Fruit fly (Drosophila melanogaster) whole organism, embryonic: Measurements from ENCODE around the gene hkb.

Experiments used
- Atf3 ChIP-seq: fragments of 200-800 bp; sonication (Bioruptor generic); optimal IDR thresholded peaks from 3 replicates; lab custom pipeline; 2016; ENCODE audit warnings: missing biosample characterization, missing genetic modification characterization
- CG10209 ChIP-seq: fragments of 200-800 bp; sonication (Bioruptor generic); optimal IDR thresholded peaks from 3 replicates; lab custom pipeline; 2017; ENCODE audit warnings: missing biosample characterization, mild to moderate bottlenecking, missing genetic modification characterization, missing genetic modification reagents
- CG12219 ChIP-seq: fragments of 200-800 bp; sonication (Bioruptor generic); optimal IDR thresholded peaks from 3 replicates; lab custom pipeline; 2018; ENCODE audit warnings: missing biosample characterization, mild to moderate bottlenecking, missing genetic modification characterization
- CG12659 ChIP-seq: fragments of 200-800 bp; sonication (Bioruptor generic); optimal IDR thresholded peaks from 3 replicates; lab custom pipeline; 2017; ENCODE audit warnings: mild to moderate bottlenecking, missing biosample characterization, missing genetic modification reagents, missing genetic modification characterization
- CG12769 ChIP-seq: fragments of 200-800 bp; sonication (Bioruptor generic); optimal IDR thresholded peaks from 2 replicates; lab custom pipeline; 2019; ENCODE audit warnings: missing biosample characterization, mild to moderate bottlenecking, missing genetic modification characterization, moderate library complexity
- CG12942 ChIP-seq: fragments of 200-800 bp; sonication (Bioruptor generic); optimal IDR thresholded peaks from 3 replicates; lab custom pipeline; 2016; ENCODE audit warnings: missing biosample characterization, missing genetic modification characterization
- CG13775 ChIP-seq: fragments of 200-800 bp; sonication (Bioruptor generic); optimal IDR thresholded peaks from 3 replicates; lab custom pipeline; 2017; ENCODE audit warnings: missing biosample characterization, mild to moderate bottlenecking, missing genetic modification characterization
- CG14710 ChIP-seq: fragments of 200-800 bp; sonication (Bioruptor generic); optimal IDR thresholded peaks from 3 replicates; lab custom pipeline; 2019; ENCODE audit warnings: missing biosample characterization, mild to moderate bottlenecking, missing genetic modification characterization, moderate library complexity
- CG15011 ChIP-seq: fragments of 200-800 bp; sonication (Bioruptor generic); optimal IDR thresholded peaks from 3 replicates; lab custom pipeline; 2018; ENCODE audit warnings: missing biosample characterization, mild to moderate bottlenecking, missing genetic modification characterization
- CG15601 ChIP-seq: fragments of 200-800 bp; sonication (Bioruptor generic); optimal IDR thresholded peaks from 3 replicates; lab custom pipeline; 2019; ENCODE audit warnings: missing biosample characterization, mild to moderate bottlenecking, missing genetic modification characterization, moderate library complexity
- CG17361 ChIP-seq: fragments of 200-800 bp; sonication (Bioruptor generic); IDR thresholded peaks from 3 replicates; pipeline ENCODE4 v1.3.6; 2022; ENCODE audit warnings: missing biosample characterization, missing genetic modification characterization
- CG1832 ChIP-seq: fragments of 200-800 bp; sonication (Bioruptor generic); optimal IDR thresholded peaks from 2 replicates; lab custom pipeline; 2017; ENCODE audit warnings: missing biosample characterization, mild to moderate bottlenecking, missing genetic modification characterization, inconsistent platforms
- CG2712 ChIP-seq: fragments of 200-800 bp; optimal IDR thresholded peaks from 3 replicates; lab custom pipeline; 2019; ENCODE audit warnings: missing biosample characterization, mild to moderate bottlenecking, missing genetic modification characterization, moderate library complexity
- CG34422 ChIP-seq: fragments of 200-800 bp; sonication (Bioruptor generic); IDR thresholded peaks from 3 replicates; pipeline ENCODE4 v1.3.6; 2022; ENCODE audit warnings: missing biosample characterization, missing genetic modification characterization
- CG4404 ChIP-seq: fragments of 200-800 bp; sonication (Bioruptor generic); IDR thresholded peaks from 2 replicates; pipeline ENCODE4 v1.3.6; 2022; ENCODE audit warnings: missing biosample characterization, missing genetic modification characterization
- CG4854 ChIP-seq: fragments of 200-800 bp; sonication (Bioruptor generic); optimal IDR thresholded peaks from 2 replicates; lab custom pipeline; 2016; ENCODE audit warnings: missing biosample characterization, missing genetic modification characterization, inconsistent platforms
- CG6654 ChIP-seq: fragments of 200-800 bp; sonication (Bioruptor generic); optimal IDR thresholded peaks from 2 replicates; lab custom pipeline; 2017; ENCODE audit warnings: missing biosample characterization, mild to moderate bottlenecking, missing genetic modification characterization
- CG8290 ChIP-seq, 3 experiments: fragments of 200-800 bp; sonication (Bioruptor generic); optimal IDR thresholded peaks; 2 replicates each; lab custom pipeline; 2016 to 2019; ENCODE audit warnings: missing biosample characterization in 3 of 3, missing genetic modification characterization in 3 of 3, mild to moderate bottlenecking in 2 of 3, moderate library complexity in 1 of 3
- CG8478 ChIP-seq: fragments of >200 bp; optimal IDR thresholded peaks from 2 replicates; lab custom pipeline; 2018
- CTCF ChIP-seq: fragments of 200-800 bp; sonication (Bioruptor generic); optimal IDR thresholded peaks from 2 replicates; lab custom pipeline; 2017; ENCODE audit warnings: missing biosample characterization, mild to moderate bottlenecking, missing genetic modification characterization, moderate library complexity
- CoRest ChIP-seq: fragments of 200-800 bp; sonication (Bioruptor generic); optimal IDR thresholded peaks from 3 replicates; lab custom pipeline; 2018; ENCODE audit warnings: missing biosample characterization, mild to moderate bottlenecking, missing genetic modification characterization, moderate library complexity
- CrebB ChIP-seq: fragments of 200-800 bp; sonication (Bioruptor generic); optimal IDR thresholded peaks from 3 replicates; lab custom pipeline; 2018; ENCODE audit warnings: missing biosample characterization, mild to moderate bottlenecking, missing genetic modification characterization
- Deaf1 ChIP-seq: fragments of 200-800 bp; optimal IDR thresholded peaks from 3 replicates; lab custom pipeline; 2019; ENCODE audit warnings: missing biosample characterization, mild to moderate bottlenecking, missing genetic modification characterization, moderate library complexity
- Drgx ChIP-seq: fragments of 200-800 bp; sonication (Bioruptor generic); IDR thresholded peaks from 2 replicates; pipeline ENCODE4 v1.3.6; 2022; ENCODE audit warnings: missing biosample characterization, missing genetic modification characterization
- H2.0 ChIP-seq: fragments of 200-800 bp; sonication (Bioruptor generic); IDR thresholded peaks from 2 replicates; pipeline ENCODE4 v1.3.6; 2022; ENCODE audit warnings: missing biosample characterization, missing genetic modification characterization
- Hr39 ChIP-seq: fragments of >200 bp; optimal IDR thresholded peaks from 2 replicates; lab custom pipeline; 2017
- Mad ChIP-seq: fragments of 200-800 bp; sonication (Bioruptor generic); optimal IDR thresholded peaks from 2 replicates; lab custom pipeline; 2016; ENCODE audit warnings: missing biosample characterization, missing genetic modification characterization
- NC2β ChIP-seq: fragments of 200-800 bp; sonication (Bioruptor generic); optimal IDR thresholded peaks from 2 replicates; lab custom pipeline; 2016; ENCODE audit warnings: missing biosample characterization, missing genetic modification characterization
- NFAT ChIP-seq: fragments of 200-800 bp; sonication (Bioruptor generic); IDR thresholded peaks from 2 replicates; pipeline ENCODE4 v1.3.6; 2022; ENCODE audit warnings: missing biosample characterization, missing genetic modification characterization
- Neu2 ChIP-seq: fragments of 200-800 bp; sonication (Bioruptor generic); optimal IDR thresholded peaks from 3 replicates; lab custom pipeline; 2016; ENCODE audit warnings: missing biosample characterization, missing genetic modification characterization, borderline replicate concordance
- Opbp ChIP-seq: fragments of 200-800 bp; sonication (Bioruptor generic); IDR thresholded peaks from 3 replicates; pipeline ENCODE4 v1.3.6; 2022; ENCODE audit warnings: missing biosample characterization, missing genetic modification characterization; ENCODE audit not compliant: partially characterized antibody
- Tbp ChIP-seq: fragments of >200 bp; optimal IDR thresholded peaks from 2 replicates; lab custom pipeline; 2018; ENCODE audit warnings: missing biosample characterization, missing genetic modification characterization
- cad ChIP-seq: fragments of >200 bp; optimal IDR thresholded peaks from 2 replicates; lab custom pipeline; 2017; ENCODE audit warnings: missing biosample characterization, missing genetic modification characterization
- chn ChIP-seq: fragments of 200-800 bp; sonication (Bioruptor generic); optimal IDR thresholded peaks from 2 replicates; lab custom pipeline; 2016; ENCODE audit warnings: missing biosample characterization, missing genetic modification characterization
- cwo ChIP-seq: fragments of 200-800 bp; sonication (Bioruptor generic); optimal IDR thresholded peaks from 3 replicates; lab custom pipeline; 2017; ENCODE audit warnings: missing biosample characterization, missing genetic modification characterization, mild to moderate bottlenecking, moderate library complexity, missing genetic modification reagents
- dmrt11E ChIP-seq: fragments of 200-800 bp; sonication (Bioruptor generic); optimal IDR thresholded peaks from 3 replicates; lab custom pipeline; 2018; ENCODE audit warnings: missing biosample characterization, mild to moderate bottlenecking, missing genetic modification characterization, moderate library complexity
- ems ChIP-seq: fragments of 200-800 bp; sonication (Bioruptor generic); optimal IDR thresholded peaks from 3 replicates; lab custom pipeline; 2016; ENCODE audit warnings: missing biosample characterization, missing genetic modification characterization
- fd64A ChIP-seq: fragments of 200-800 bp; sonication (Bioruptor generic); optimal IDR thresholded peaks from 3 replicates; lab custom pipeline; 2018; ENCODE audit warnings: missing biosample characterization, mild to moderate bottlenecking, missing genetic modification characterization
- gsb ChIP-seq: fragments of 200-800 bp; sonication (Bioruptor generic); IDR thresholded peaks from 2 replicates; pipeline ENCODE4 v1.3.6; 2022; ENCODE audit warnings: missing biosample characterization, missing genetic modification characterization
- ham ChIP-seq: fragments of 200-800 bp; sonication (Bioruptor generic); IDR thresholded peaks from 2 replicates; pipeline ENCODE4 v1.3.6; 2022; ENCODE audit warnings: missing biosample characterization, missing genetic modification characterization
- jing ChIP-seq: fragments of 200-800 bp; sonication (Bioruptor generic); optimal IDR thresholded peaks from 2 replicates; lab custom pipeline; 2018; ENCODE audit warnings: missing biosample characterization, mild to moderate bottlenecking, missing genetic modification characterization
- kni ChIP-seq: fragments of 200-800 bp; sonication (Bioruptor generic); optimal IDR thresholded peaks from 3 replicates; lab custom pipeline; 2017; ENCODE audit warnings: mild to moderate bottlenecking, missing biosample characterization, missing genetic modification reagents, missing genetic modification characterization
- lov ChIP-seq, 2 experiments: fragments of 200-800 bp in 1 of 2; fragments of >200 bp in 1 of 2; sonication (Bioruptor generic) in 1 of 2; IDR thresholded peaks in 1 of 2; optimal IDR thresholded peaks in 1 of 2; 2 replicates in 1 of 2; 3 replicates in 1 of 2; pipeline versions ENCODE4 v1.3.6 to Lab custom; 2017 to 2022; ENCODE audit warnings: missing biosample characterization in 1 of 2, missing genetic modification characterization in 1 of 2
- onecut ChIP-seq: fragments of 200-800 bp; sonication (Bioruptor generic); IDR thresholded peaks from 2 replicates; pipeline ENCODE4 v1.3.6; 2022; ENCODE audit warnings: missing biosample characterization, missing genetic modification characterization
- pb ChIP-seq: fragments of 200-800 bp; sonication (Bioruptor generic); optimal IDR thresholded peaks from 3 replicates; lab custom pipeline; 2016; ENCODE audit warnings: missing biosample characterization, missing genetic modification characterization
- phol ChIP-seq: fragments of 200-800 bp; sonication (Bioruptor generic); optimal IDR thresholded peaks from 3 replicates; lab custom pipeline; 2018; ENCODE audit warnings: missing biosample characterization, mild to moderate bottlenecking, missing genetic modification characterization, moderate library complexity
- pros ChIP-seq: fragments of 200-800 bp; sonication (Bioruptor generic); optimal IDR thresholded peaks from 3 replicates; lab custom pipeline; 2019; ENCODE audit warnings: missing biosample characterization, mild to moderate bottlenecking, missing genetic modification characterization, moderate library complexity
- ro ChIP-seq: fragments of 200-800 bp; sonication (Bioruptor generic); IDR thresholded peaks from 2 replicates; pipeline ENCODE4 v1.3.6; 2022; ENCODE audit warnings: missing biosample characterization, missing genetic modification characterization
- sim ChIP-seq: fragments of 200-800 bp; sonication (Bioruptor generic); IDR thresholded peaks from 2 replicates; pipeline ENCODE4 v1.3.6; 2022; ENCODE audit warnings: missing biosample characterization, missing genetic modification characterization
- ssp ChIP-seq: fragments of 200-800 bp; sonication (Bioruptor generic); IDR thresholded peaks from 2 replicates; pipeline ENCODE4 v1.3.6; 2022; ENCODE audit warnings: missing biosample characterization, missing genetic modification characterization
- vfl ChIP-seq: fragments of 200-800 bp; sonication (Bioruptor generic); optimal IDR thresholded peaks from 2 replicates; lab custom pipeline; 2016; ENCODE audit warnings: missing biosample characterization, missing genetic modification characterization
- vvl ChIP-seq: fragments of 200-800 bp; sonication (Bioruptor generic); IDR thresholded peaks from 2 replicates; pipeline ENCODE4 v1.3.6; 2022; ENCODE audit warnings: missing biosample characterization, missing genetic modification characterization
- wor ChIP-seq: fragments of 200-800 bp; sonication (Bioruptor generic); IDR thresholded peaks from 2 replicates; pipeline ENCODE4 v1.3.6; 2022; ENCODE audit warnings: missing biosample characterization, missing genetic modification characterization

The hkb gene

DNA sequence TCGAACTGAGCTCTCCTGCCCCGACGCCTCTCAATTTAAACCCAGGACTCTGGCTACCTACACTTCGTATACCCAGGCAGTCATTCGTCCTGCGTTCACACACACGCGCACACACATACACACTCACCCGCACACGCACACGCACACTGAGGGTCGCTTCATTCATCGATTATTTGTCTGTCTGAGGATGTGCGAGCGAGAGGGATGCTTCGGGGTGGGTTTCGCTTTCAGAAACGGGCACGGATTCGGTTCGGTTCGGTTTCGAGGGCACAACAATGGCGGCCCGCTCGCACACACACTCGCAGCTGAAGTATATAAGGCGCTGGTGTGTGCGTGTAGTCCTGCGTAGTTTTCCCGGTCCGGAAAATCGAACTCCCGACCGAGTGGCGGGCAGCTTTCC lies at the start of gene hkb:
Gene hkb (minus strand): TSS at position 11 of the 400 bp plus-strand sequence.
- no peak for TF ChIP-seq CG13775 (GFP tag; lab: Kevin White, UChicago)
- no peak for TF ChIP-seq CrebB (tag; lab: Kevin White, UChicago)
- TF ChIP-seq CG1832 (GFP tag; lab: Kevin White, UChicago) = peak; percentile 81
- no peak for TF ChIP-seq gsb (GFP tag; lab: Robert Waterston, UW)
- TF ChIP-seq CG4854 (GFP tag; lab: Kevin White, UChicago) = no peak
- no peak for TF ChIP-seq pb
- peak; percentile 70 for TF ChIP-seq phol (tag; lab: Kevin White, UChicago)
- TF ChIP-seq kni (GFP tag; lab: Kevin White, UChicago) = peak; percentile 34
- TF ChIP-seq pros (GFP tag; lab: Kevin White, UChicago) = peak; percentile 41
- TF ChIP-seq Deaf1 (tag; lab: Kevin White, UChicago) = peak; percentile 91
- TF ChIP-seq CG12769 (tag; lab: Kevin White, UChicago) = no peak
- TF ChIP-seq Opbp (GFP tag; lab: Robert Waterston, UW) = no peak
- peak; percentile 15 for TF ChIP-seq cad (GFP tag; lab: Kevin White, UChicago)
- no peak for TF ChIP-seq CG4404 (GFP tag; lab: Robert Waterston, UW)
- no peak for TF ChIP-seq vvl
- no peak for TF ChIP-seq CG8290 (GFP tag; optimal IDR thresholded peaks at IDR 0.05; lab: Kevin White, UChicago)
- TF ChIP-seq CG8290 (tag; optimal IDR thresholded peaks at IDR 0.05; lab: Kevin White, UChicago) = no peak
- TF ChIP-seq Atf3 (GFP tag; lab: Kevin White, UChicago) = no peak
- no peak for TF ChIP-seq chn
- no peak for TF ChIP-seq ro (GFP tag; lab: Robert Waterston, UW)
- no peak for TF ChIP-seq NFAT (GFP tag; lab: Robert Waterston, UW)
- TF ChIP-seq wor = no peak
- TF ChIP-seq CTCF = no peak
- TF ChIP-seq ems (GFP tag; lab: Kevin White, UChicago) = no peak
- TF ChIP-seq CG2712 (tag; lab: Kevin White, UChicago) = no peak
- no peak for TF ChIP-seq CG6654 (GFP tag; lab: Kevin White, UChicago)
- no peak for TF ChIP-seq H2.0 (GFP tag; lab: Robert Waterston, UW)
- no peak for TF ChIP-seq CoRest (tag; lab: Kevin White, UChicago)
- no peak for TF ChIP-seq sim (GFP tag; lab: Robert Waterston, UW)
- TF ChIP-seq vfl (GFP tag; lab: Kevin White, UChicago) = peak; percentile 6
- TF ChIP-seq CG17361 (GFP tag; lab: Robert Waterston, UW) = no peak
- no peak for TF ChIP-seq cwo (GFP tag; lab: Kevin White, UChicago)
- TF ChIP-seq CG8478 = peak; percentile 24
- TF ChIP-seq CG15601 (tag; lab: Kevin White, UChicago) = no peak
- no peak for TF ChIP-seq CG12942 (GFP tag; lab: Kevin White, UChicago)
- peak; percentile 98 for TF ChIP-seq onecut
- TF ChIP-seq CG12219 = no peak
- no peak for TF ChIP-seq fd64A (GFP tag; lab: Kevin White, UChicago)
- no peak for TF ChIP-seq CG14710 (tag; lab: Kevin White, UChicago)
- TF ChIP-seq Tbp (GFP tag; lab: Kevin White, UChicago) = no peak
- no peak for TF ChIP-seq CG34422 (GFP tag; lab: Robert Waterston, UW)
- no peak for TF ChIP-seq ham
- TF ChIP-seq CG15011 (GFP tag; lab: Kevin White, UChicago) = no peak
- no peak for TF ChIP-seq ssp (GFP tag; lab: Robert Waterston, UW)
- TF ChIP-seq Mad (GFP tag; lab: Kevin White, UChicago) = no peak
- TF ChIP-seq Drgx (GFP tag; lab: Robert Waterston, UW) = no peak
- TF ChIP-seq CG12659 = no peak
- no peak for TF ChIP-seq NC2β (GFP tag; lab: Kevin White, UChicago)
- no peak for TF ChIP-seq dmrt11E (tag; lab: Kevin White, UChicago)
- TF ChIP-seq lov (optimal IDR thresholded peaks at IDR 0.05; lab: Kevin White, UChicago) = no peak
- no peak for TF ChIP-seq lov (GFP tag; IDR thresholded peaks at IDR 0.05; lab: Robert Waterston, UW)
- TF ChIP-seq Hr39 (lab: Kevin White, UChicago) = peak; percentile 83
- no peak for TF ChIP-seq jing (GFP tag; lab: Kevin White, UChicago)
- no peak for TF ChIP-seq Neu2 (GFP tag; lab: Kevin White, UChicago)
- no peak for TF ChIP-seq CG10209 (GFP tag; lab: Kevin White, UChicago)
